Fruit fly (Drosophila melanogaster): Measurements from ENCODE around the gene RpS17.

Gene RpS17

dm6 chr3L:9462247-9462769, 32.7 kb upstream of the RpS17 start (continued):
- TF ChIP-seq CG9139 (GFP tag; optimal IDR thresholded peaks at IDR 0.05) = peak; percentile 71
- TF ChIP-seq CG11294 (GFP tag; IDR thresholded peaks at IDR 0.05) = peak; percentile 78
- peak; percentile 93 for TF ChIP-seq esn (GFP tag; optimal IDR thresholded peaks at IDR 0.05)
- TF ChIP-seq CG15336 (GFP tag; IDR thresholded peaks at IDR 0.05) = peak; percentile 95
- TF ChIP-seq OdsH (GFP tag; optimal IDR thresholded peaks at IDR 0.05) = peak; percentile 91
- peak; percentile 95 for TF ChIP-seq svp (GFP tag)
- peak; percentile 85 for TF ChIP-seq spab (GFP tag; optimal IDR thresholded peaks at IDR 0.05)
- peak; percentile 76 for TF ChIP-seq Ets21C (GFP tag; optimal IDR thresholded peaks at IDR 0.05)
- TF ChIP-seq Lpt (GFP tag; optimal IDR thresholded peaks at IDR 0.05) = peak; percentile 92

DNA sequence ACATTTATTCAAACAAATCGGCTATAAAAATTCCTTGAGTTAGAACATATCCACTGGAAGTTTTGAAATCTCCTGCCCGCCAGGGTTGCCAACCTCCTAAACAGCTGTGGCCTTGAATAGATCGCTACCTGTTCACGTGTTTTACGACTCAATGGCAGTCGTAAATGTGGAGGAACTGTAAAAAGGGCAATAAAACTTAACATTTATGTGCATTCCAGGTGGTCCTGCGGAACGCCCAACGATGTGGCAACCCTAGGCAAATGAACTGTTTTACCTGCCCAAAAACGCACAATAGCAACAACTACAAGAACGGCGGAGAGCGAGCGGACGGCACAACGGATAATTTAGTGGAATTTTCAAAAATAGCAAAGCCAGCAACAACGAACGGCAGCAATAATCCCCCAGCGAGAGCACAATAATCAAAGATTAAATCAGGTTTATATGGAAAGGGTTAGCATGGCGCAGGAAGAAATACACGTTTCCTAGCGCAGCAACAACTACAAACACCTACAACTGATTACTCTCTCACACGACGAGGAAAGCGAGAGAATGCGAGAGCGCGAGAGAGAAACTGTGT, 32.1 kb upstream of the RpS17 start:
- TF ChIP-seq Hr39 (GFP tag; optimal IDR thresholded peaks at IDR 0.05) (peak; percentile 50), Eip78C (GFP tag) (no peak), achi (GFP tag; optimal IDR thresholded peaks at IDR 0.05) (no peak), eg (GFP tag; IDR thresholded peaks at IDR 0.05) (peak; percentile 62), Gug (GFP tag; IDR thresholded peaks at IDR 0.05) (no peak), CG6163 (GFP tag; IDR thresholded peaks at IDR 0.05) (peak; percentile 43; the same call in 1 of the 3 replicates), dsx (GFP tag; optimal IDR thresholded peaks at IDR 0.05; ENCODE audit: poor library complexity, severe bottlenecking) (no peak), CG11294 (GFP tag; IDR thresholded peaks at IDR 0.05) (peak; percentile 36; the same call in 1 of the 2 replicates), CG10669 (GFP tag; optimal IDR thresholded peaks at IDR 0.05) (peak; percentile 23), CG8319 (GFP tag; optimal IDR thresholded peaks at IDR 0.05) (no peak), dac (GFP tag; optimal IDR thresholded peaks at IDR 0.05) (no peak), CG9139 (GFP tag; optimal IDR thresholded peaks at IDR 0.05) (no peak), Sox14 (GFP tag; optimal IDR thresholded peaks at IDR 0.05) (peak; percentile 4), CG16779 (tag; optimal IDR thresholded peaks at IDR 0.05) (no peak), CG6276 (GFP tag; optimal IDR thresholded peaks at IDR 0.05) (no peak), CG3032 (tag; optimal IDR thresholded peaks at IDR 0.05) (no peak), Ets96B (tag; optimal IDR thresholded peaks at IDR 0.05) (peak; percentile 27), CG1621 (tag; optimal IDR thresholded peaks at IDR 0.05) (peak; percentile 47), CG31627 (GFP tag; optimal IDR thresholded peaks at IDR 0.05) (peak; percentile 7), fd59A (GFP tag; optimal IDR thresholded peaks at IDR 0.05) (no peak), Met (GFP tag; optimal IDR thresholded peaks at IDR 0.05) (no peak), esn (GFP tag; optimal IDR thresholded peaks at IDR 0.05) (no peak), CG15336 (GFP tag; IDR thresholded peaks at IDR 0.05) (peak; percentile 6; the same call in 1 of the 2 replicates), CG6854 (GFP tag; optimal IDR thresholded peaks at IDR 0.05) (no peak), Hr38 (GFP tag; optimal IDR thresholded peaks at IDR 0.05) (no peak), salr (GFP tag; optimal IDR thresholded peaks at IDR 0.05) (peak in 1 of 2 experiments; percentile 7), cyc (GFP tag; optimal IDR thresholded peaks at IDR 0.05) (no peak), svp (GFP tag) (no peak)

- TF ChIP-seq CG11902 (GFP tag; optimal IDR thresholded peaks at IDR 0.05) = peak; percentile 21
- peak; percentile 70 for TF ChIP-seq CG32006 (GFP tag; optimal IDR thresholded peaks at IDR 0.05)
- peak; percentile 48 for TF ChIP-seq fd59A (GFP tag; optimal IDR thresholded peaks at IDR 0.05)
- peak; percentile 80 for TF ChIP-seq pdm3 (GFP tag; optimal IDR thresholded peaks at IDR 0.05)
- peak; percentile 62 for TF ChIP-seq Sox102F (GFP tag; optimal IDR thresholded peaks at IDR 0.05)
- peak; percentile 74 for TF ChIP-seq lz (GFP tag; optimal IDR thresholded peaks at IDR 0.05)
- TF ChIP-seq CG6276 (GFP tag; optimal IDR thresholded peaks at IDR 0.05) = peak; percentile 79
- TF ChIP-seq CG11294 (GFP tag; IDR thresholded peaks at IDR 0.05) = peak; percentile 52; the same call in 1 of the 2 replicates
- TF ChIP-seq eg (GFP tag; IDR thresholded peaks at IDR 0.05) = peak; percentile 75
- peak; percentile 65 for TF ChIP-seq Sox15 (GFP tag; optimal IDR thresholded peaks at IDR 0.05)
- TF ChIP-seq Hr4 (GFP tag; optimal IDR thresholded peaks at IDR 0.05) = peak; percentile 82
- peak; percentile 68 for TF ChIP-seq Ets96B (tag; optimal IDR thresholded peaks at IDR 0.05)
- peak; percentile 78 for TF ChIP-seq Smox (GFP tag; optimal IDR thresholded peaks at IDR 0.05)
- TF ChIP-seq CG10631 (GFP tag; optimal IDR thresholded peaks at IDR 0.05) = peak; percentile 75
- peak; percentile 73 for TF ChIP-seq topi (GFP tag; optimal IDR thresholded peaks at IDR 0.05)
- peak; percentile 63 for TF ChIP-seq CG15336 (GFP tag; IDR thresholded peaks at IDR 0.05)
- peak; percentile 55 for TF ChIP-seq Gug (GFP tag; IDR thresholded peaks at IDR 0.05)
- peak; percentile 55 for TF ChIP-seq dac (GFP tag; optimal IDR thresholded peaks at IDR 0.05)
- TF ChIP-seq Eip78C (GFP tag) = peak; percentile 92
- peak; percentile 2 for TF ChIP-seq CG9139 (GFP tag; optimal IDR thresholded peaks at IDR 0.05)
- peak; percentile 68 for TF ChIP-seq net (GFP tag; optimal IDR thresholded peaks at IDR 0.05)
- peak; percentile 38 to 67 for TF ChIP-seq ss (GFP tag; optimal IDR thresholded peaks at IDR 0.05)
- peak; percentile 69 for TF ChIP-seq Eip93F (GFP tag; optimal IDR thresholded peaks at IDR 0.05)
These were observed 31.3 kb upstream of the RpS17 start, which contains the start of the genes CG3434 and CG44838 for dm6 chr3L:9460775-9461491. Gene CG3434, minus strand, starts transcription at chr3L:9460799. Gene CG44838, plus strand, starts transcription at chr3L:9461050.
